Worm (Caenorhabditis elegans) whole organism, L4 larva: ENCODE measurements around the gene clec-183.

Experiments
- D1046.2 ChIP-seq: fragments of 200-800 bp; sonication (Bioruptor generic); IDR thresholded peaks from 2 replicates; pipeline ENCODE4 v1.3.6; 2022; ENCODE audit warnings: missing genetic modification characterization, missing compliant biosample characterization
- F26F4.8 ChIP-seq: fragments of 200-800 bp; sonication (Bioruptor generic); conservative IDR thresholded peaks from 2 replicates; pipeline ENCODE4 v1.3.6; 2022; ENCODE audit warnings: missing genetic modification characterization, missing compliant biosample characterization
- F44E2.7 ChIP-seq: fragments of 200-800 bp; sonication (Bioruptor generic); IDR thresholded peaks from 2 replicates; pipeline ENCODE4 v2.1.2; 2022; ENCODE audit warnings: missing genetic modification characterization, missing compliant biosample characterization
- F49E8.2 ChIP-seq: sonication (generic microtip); optimal IDR thresholded peaks from 2 replicates; lab custom pipeline; 2016; ENCODE audit warnings: missing compliant biosample characterization, mild to moderate bottlenecking, missing genetic modification characterization, borderline replicate concordance
- Y48G9A.11 ChIP-seq: fragments of 200-800 bp; sonication (Bioruptor generic); IDR thresholded peaks from 2 replicates; pipeline ENCODE4 v1.3.6; 2022; ENCODE audit warnings: missing genetic modification reagents, missing genetic modification characterization, missing compliant biosample characterization
- aha-1 ChIP-seq: fragments of 150-350 bp; peaks from one replicate; lab custom pipeline; 2014; ENCODE audit warnings: missing biosample characterization, missing genetic modification characterization
- ceh-44 ChIP-seq: fragments of 200-800 bp; sonication (Bioruptor generic); IDR thresholded peaks from 2 replicates; pipeline ENCODE4 v1.3.6; 2022; ENCODE audit warnings: missing genetic modification reagents, missing genetic modification characterization, missing compliant biosample characterization
- ceh-82 ChIP-seq: sonication (generic microtip); optimal IDR thresholded peaks from 2 replicates; lab custom pipeline; 2017; ENCODE audit warnings: missing biosample characterization, missing genetic modification characterization
- ces-1 ChIP-seq: fragments of 150-350 bp; sonication (generic microtip); optimal IDR thresholded peaks from 4 replicates; lab custom pipeline; 2014; ENCODE audit warnings: missing biosample characterization, missing genetic modification reagents, missing genetic modification characterization
- daf-12 ChIP-seq: fragments of 150-350 bp; optimal IDR thresholded peaks from 2 replicates; lab custom pipeline; 2014; ENCODE audit warnings: missing biosample characterization, missing genetic modification reagents, missing genetic modification characterization
- daf-8 ChIP-seq: fragments of 200-800 bp; sonication (Bioruptor generic); IDR thresholded peaks from 2 replicates; pipeline ENCODE4 v1.3.6; 2022; ENCODE audit warnings: missing genetic modification characterization, missing compliant biosample characterization
- dmd-6 ChIP-seq: fragments of 200-800 bp; sonication (Bioruptor generic); IDR thresholded peaks from 2 replicates; pipeline ENCODE4 v1.3.6; 2022; ENCODE audit warnings: missing genetic modification reagents, missing genetic modification characterization, missing compliant biosample characterization
- dpl-1 ChIP-seq: fragments of 150-350 bp; optimal IDR thresholded peaks from 2 replicates; lab custom pipeline; 2014; ENCODE audit warnings: missing biosample characterization, missing genetic modification reagents, missing genetic modification characterization
- fkh-10 ChIP-seq: fragments of 150-350 bp; optimal IDR thresholded peaks from 2 replicates; lab custom pipeline; 2014; ENCODE audit warnings: missing biosample characterization, missing genetic modification reagents, missing genetic modification characterization
- gei-8 ChIP-seq: fragments of 200-800 bp; sonication (Bioruptor generic); optimal IDR thresholded peaks from 2 replicates; lab custom pipeline; 2018; ENCODE audit warnings: mild to moderate bottlenecking, missing genetic modification characterization, missing compliant biosample characterization
- hif-1 ChIP-seq, 2 experiments: sonication (generic microtip); optimal IDR thresholded peaks; 2 replicates each; lab custom pipeline; 2016 to 2017; ENCODE audit warnings: missing compliant biosample characterization in 2 of 2, missing genetic modification characterization in 2 of 2, missing genetic modification reagents in 2 of 2, missing genotype in 2 of 2, mild to moderate bottlenecking in 1 of 2
- hlh-11 ChIP-seq: fragments of 200-800 bp; sonication (Bioruptor generic); optimal IDR thresholded peaks from 2 replicates; lab custom pipeline; 2018; ENCODE audit warnings: mild to moderate bottlenecking, missing genetic modification characterization, missing compliant biosample characterization
- hmg-1.1 ChIP-seq: fragments of 200-800 bp; sonication (Bioruptor generic); IDR thresholded peaks from 2 replicates; pipeline ENCODE4 v1.3.6; 2022; ENCODE audit warnings: missing genetic modification reagents, missing genetic modification characterization, missing compliant biosample characterization
- jun-1 ChIP-seq: fragments of 150-350 bp; optimal IDR thresholded peaks from 2 replicates; lab custom pipeline; 2014; ENCODE audit warnings: missing biosample characterization, missing genetic modification reagents, missing genetic modification characterization
- lim-7 ChIP-seq: fragments of 200-800 bp; sonication (Bioruptor generic); IDR thresholded peaks from 2 replicates; pipeline ENCODE4 v1.3.6; 2022; ENCODE audit warnings: missing genetic modification characterization, missing compliant biosample characterization
- lin-13 ChIP-seq: fragments of 150-350 bp; optimal IDR thresholded peaks from 2 replicates; lab custom pipeline; 2014; ENCODE audit warnings: missing biosample characterization, missing genetic modification reagents, missing genetic modification characterization
- lin-29 ChIP-seq: fragments of 200-800 bp; sonication (Bioruptor generic); IDR thresholded peaks from 2 replicates; pipeline ENCODE4 v1.3.6; 2022; ENCODE audit warnings: missing genetic modification reagents, missing genetic modification characterization, missing compliant biosample characterization
- lin-39 ChIP-seq: fragments of 150-350 bp; optimal IDR thresholded peaks from 2 replicates; lab custom pipeline; 2014; ENCODE audit warnings: missing biosample characterization, missing genetic modification reagents, missing genetic modification characterization
- lir-3 ChIP-seq: sonication (generic microtip); optimal IDR thresholded peaks from 2 replicates; lab custom pipeline; 2016; ENCODE audit warnings: mild to moderate bottlenecking, missing genetic modification characterization, missing compliant biosample characterization
- lsy-2 ChIP-seq, 2 experiments: fragments of 150-350 bp in 1 of 2; sonication (generic microtip) in 1 of 2; optimal IDR thresholded peaks; 2 replicates each; lab custom pipeline; 2014 to 2017; ENCODE audit warnings: missing biosample characterization in 2 of 2, missing genetic modification characterization in 2 of 2
- madf-5 ChIP-seq, 2 experiments: fragments of 200-800 bp; sonication (Bioruptor generic); IDR thresholded peaks; 2 replicates each; pipeline ENCODE4 v1.3.6; 2022; ENCODE audit warnings: missing compliant biosample characterization in 2 of 2, missing genetic modification characterization in 2 of 2
- mdt-29 ChIP-seq: fragments of 200-800 bp; sonication (Bioruptor generic); IDR thresholded peaks from 2 replicates; pipeline ENCODE4 v1.3.6; 2022; ENCODE audit warnings: missing genetic modification reagents, missing genetic modification characterization, missing compliant biosample characterization
- mes-2 ChIP-seq: sonication (generic microtip); optimal IDR thresholded peaks from 2 replicates; lab custom pipeline; 2016; ENCODE audit warnings: missing genotype, mild to moderate bottlenecking, missing genetic modification characterization, missing compliant biosample characterization; ENCODE audit not compliant: poor library complexity, severe bottlenecking
- mxl-2 ChIP-seq: fragments of 200-800 bp; sonication (Bioruptor generic); conservative IDR thresholded peaks from 2 replicates; pipeline ENCODE4 v1.3.6; 2022; ENCODE audit warnings: missing genetic modification reagents, missing genetic modification characterization, missing compliant biosample characterization
- nhr-102 ChIP-seq: sonication (generic microtip); optimal IDR thresholded peaks from 2 replicates; lab custom pipeline; 2016; ENCODE audit warnings: mild to moderate bottlenecking, missing genetic modification characterization, moderate library complexity, missing compliant biosample characterization
- nhr-11 ChIP-seq: fragments of 150-350 bp; optimal IDR thresholded peaks from 2 replicates; lab custom pipeline; 2014; ENCODE audit warnings: missing biosample characterization, missing genetic modification characterization
- nhr-77 ChIP-seq: fragments of 150-350 bp; optimal IDR thresholded peaks from 2 replicates; lab custom pipeline; 2014; ENCODE audit warnings: missing biosample characterization, missing genetic modification characterization
- sdz-12 ChIP-seq: fragments of 200-800 bp; sonication (Bioruptor generic); optimal IDR thresholded peaks from 2 replicates; lab custom pipeline; 2018; ENCODE audit warnings: mild to moderate bottlenecking, missing genetic modification characterization, missing compliant biosample characterization
- snpc-1.2 ChIP-seq: fragments of 200-800 bp; sonication (Bioruptor generic); IDR thresholded peaks from 2 replicates; pipeline ENCODE4 v1.3.6; 2022; ENCODE audit warnings: missing genetic modification reagents, missing genetic modification characterization, missing compliant biosample characterization
- spr-1 ChIP-seq: sonication (generic microtip); optimal IDR thresholded peaks from 2 replicates; lab custom pipeline; 2016; ENCODE audit warnings: mild to moderate bottlenecking, missing genetic modification characterization, missing compliant biosample characterization
- tag-97 ChIP-seq: fragments of 200-800 bp; sonication (Bioruptor generic); IDR thresholded peaks from 2 replicates; pipeline ENCODE4 v1.3.6; 2022; ENCODE audit warnings: missing genetic modification characterization, missing compliant biosample characterization
- tra-1 ChIP-seq: fragments of 200-800 bp; sonication (Bioruptor generic); IDR thresholded peaks from 2 replicates; pipeline ENCODE4 v1.3.6; 2022; ENCODE audit warnings: missing genetic modification reagents, missing genetic modification characterization, missing compliant biosample characterization
- unc-130 ChIP-seq: sonication (generic microtip); optimal IDR thresholded peaks from 2 replicates; lab custom pipeline; 2016; ENCODE audit warnings: missing genetic modification reagents, missing genetic modification characterization, missing compliant biosample characterization
- zfp-3 ChIP-seq: fragments of 200-800 bp; sonication (Bioruptor generic); conservative IDR thresholded peaks from 2 replicates; pipeline ENCODE4 v1.3.6; 2022; ENCODE audit warnings: missing genetic modification reagents, missing genetic modification characterization, missing compliant biosample characterization
- ztf-11 ChIP-seq: fragments of 150-350 bp; optimal IDR thresholded peaks from 2 replicates; lab custom pipeline; 2014; ENCODE audit warnings: missing biosample characterization, missing genetic modification characterization
- ztf-7 ChIP-seq: fragments of 150-350 bp; optimal IDR thresholded peaks from 2 replicates; lab custom pipeline; 2014; ENCODE audit warnings: missing biosample characterization, missing genetic modification characterization

The clec-183 gene

DNA sequence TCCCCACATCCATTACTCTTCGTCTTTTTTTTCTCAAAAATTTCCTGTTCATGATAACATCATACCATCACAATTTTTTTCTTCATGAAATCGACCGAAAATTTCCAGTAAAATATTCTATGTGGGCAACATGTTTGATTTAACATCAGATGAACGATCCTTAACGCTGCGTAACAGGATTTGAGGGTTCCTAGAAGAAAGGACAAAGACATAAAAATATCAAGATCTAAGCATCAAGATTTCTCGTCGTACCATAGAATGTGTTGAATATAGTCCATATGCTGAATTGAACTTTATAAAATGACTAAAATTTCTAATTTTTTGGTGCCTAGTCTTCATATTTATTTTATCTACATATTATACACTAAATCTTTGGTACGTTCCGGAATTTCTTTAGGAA is 27.7 kb upstream of the clec-183 start, which contains the start of gene F49C12.3:
Gene F49C12.3 (plus strand): TSS at position 301 of the 400 bp plus-strand sequence.
- TF ChIP-seq Y48G9A.11 (GFP tag; lab: Robert Waterston, UW) (no peak), lin-29 (GFP tag; lab: Robert Waterston, UW) (no peak), hlh-11 (tag; lab: Kevin White, UChicago) (no peak), hmg-1.1 (GFP tag; lab: Robert Waterston, UW) (no peak), snpc-1.2 (GFP tag; lab: Robert Waterston, UW) (no peak), jun-1 (tag; lab: Kevin White, UChicago) (no peak), hif-1 (tag; optimal IDR thresholded peaks at IDR 0.05; lab: Kevin White, UChicago) (no peak), nhr-102 (tag; lab: Kevin White, UChicago) (no peak), spr-1 (tag; lab: Kevin White, UChicago) (no peak), ztf-7 (no peak), daf-8 (GFP tag; lab: Robert Waterston, UW) (no peak), mes-2 (tag; lab: Kevin White, UChicago) (no peak), nhr-77 (no peak), lim-7 (no peak), gei-8 (GFP tag; lab: Kevin White, UChicago) (no peak), tag-97 (GFP tag; lab: Robert Waterston, UW) (no peak), dpl-1 (no peak), mdt-29 (GFP tag; lab: Robert Waterston, UW) (no peak)

DNA sequence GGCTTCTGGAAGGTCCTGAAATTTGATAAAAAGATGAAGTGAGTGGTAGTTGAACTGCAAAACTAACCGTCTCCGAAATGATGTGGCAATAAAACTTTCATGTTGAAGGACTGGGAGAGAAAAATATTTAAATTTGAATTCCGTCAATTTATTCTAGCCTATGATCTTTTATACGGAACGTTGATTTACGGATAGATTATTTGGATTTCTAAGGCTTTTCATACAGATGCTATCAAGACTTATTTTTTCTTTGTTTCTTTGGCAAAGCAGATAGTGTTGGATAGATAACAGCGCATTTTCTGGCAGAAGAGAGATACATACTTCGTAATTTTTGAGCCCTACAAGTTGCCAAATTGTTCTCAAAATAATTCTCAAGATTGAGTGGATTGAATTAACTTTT is 23.8 kb upstream of the clec-183 start, which contains the start of gene F49C12.4:
Gene F49C12.4 (minus strand): TSS at position 101 of the 400 bp plus-strand sequence.
- TF ChIP-seq D1046.2 (GFP tag; lab: Robert Waterston, UW), result no peak

DNA sequence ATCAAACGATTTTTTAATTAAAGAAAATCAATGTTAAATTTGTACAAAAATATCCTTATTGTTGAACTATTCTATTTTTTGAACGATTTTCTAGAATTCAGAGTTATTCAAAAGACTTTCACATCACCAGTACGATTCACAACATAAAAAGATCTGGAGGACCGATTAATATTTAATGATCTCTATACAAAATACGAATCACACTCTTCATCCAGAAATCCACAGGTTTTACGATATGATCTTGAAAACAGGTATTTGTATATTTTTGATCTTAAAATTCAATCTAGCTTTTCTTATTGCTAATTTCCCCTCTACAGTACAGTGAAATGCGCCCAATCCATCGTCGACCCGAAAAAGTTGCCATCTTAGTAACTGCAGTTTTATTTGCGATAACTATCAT is 23.2 kb upstream of the clec-183 start, which contains the start of gene F49C12.5:
Gene F49C12.5 (plus strand): TSS at position 301 of the 400 bp plus-strand sequence.
- TF ChIP-seq nhr-77 (no peak), ces-1 (no peak), lin-29 (GFP tag; lab: Robert Waterston, UW) (no peak), nhr-102 (tag; lab: Kevin White, UChicago) (no peak), sdz-12 (GFP tag; lab: Kevin White, UChicago) (no peak), D1046.2 (GFP tag; lab: Robert Waterston, UW) (no peak), tra-1 (GFP tag; lab: Robert Waterston, UW) (no peak), lin-13 (GFP tag; lab: Kevin White, UChicago) (no peak), ztf-7 (no peak), lsy-2 (tag; optimal IDR thresholded peaks at IDR 0.05; lab: Kevin White, UChicago) (no peak), daf-12 (no peak), zfp-3 (GFP tag; lab: Robert Waterston, UW) (no peak), ceh-82 (tag; lab: Kevin White, UChicago) (no peak), ztf-11 (tag; lab: Kevin White, UChicago) (no peak), F44E2.7 (GFP tag; lab: Robert Waterston, UW) (no peak)

DNA sequence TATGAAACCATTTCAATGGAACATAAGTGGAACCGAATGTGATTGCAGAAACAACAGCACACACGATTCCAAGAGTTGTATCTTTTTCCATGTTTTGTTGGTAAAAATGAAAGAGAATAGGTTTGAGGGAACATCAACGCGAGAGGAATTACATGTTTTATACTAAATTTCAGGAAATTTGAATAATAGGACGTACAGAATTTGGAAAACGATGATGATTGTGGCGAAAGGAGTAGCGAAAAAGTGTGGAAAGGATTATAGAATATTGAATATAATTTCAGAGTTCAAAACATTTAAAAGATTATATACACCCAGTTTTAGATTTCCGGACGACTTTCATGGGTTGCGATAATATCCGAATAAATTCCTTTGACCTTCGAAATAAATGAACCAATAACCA is 18.8 kb upstream of the clec-183 start, which contains the start of gene F49C12.6:
Gene F49C12.6 (minus strand): TSS at position 101 of the 400 bp plus-strand sequence.
- no peak for TF ChIP-seq mdt-29 (GFP tag; lab: Robert Waterston, UW)
- TF ChIP-seq daf-12, result no peak
- TF ChIP-seq tag-97 (GFP tag; lab: Robert Waterston, UW), result no peak

DNA sequence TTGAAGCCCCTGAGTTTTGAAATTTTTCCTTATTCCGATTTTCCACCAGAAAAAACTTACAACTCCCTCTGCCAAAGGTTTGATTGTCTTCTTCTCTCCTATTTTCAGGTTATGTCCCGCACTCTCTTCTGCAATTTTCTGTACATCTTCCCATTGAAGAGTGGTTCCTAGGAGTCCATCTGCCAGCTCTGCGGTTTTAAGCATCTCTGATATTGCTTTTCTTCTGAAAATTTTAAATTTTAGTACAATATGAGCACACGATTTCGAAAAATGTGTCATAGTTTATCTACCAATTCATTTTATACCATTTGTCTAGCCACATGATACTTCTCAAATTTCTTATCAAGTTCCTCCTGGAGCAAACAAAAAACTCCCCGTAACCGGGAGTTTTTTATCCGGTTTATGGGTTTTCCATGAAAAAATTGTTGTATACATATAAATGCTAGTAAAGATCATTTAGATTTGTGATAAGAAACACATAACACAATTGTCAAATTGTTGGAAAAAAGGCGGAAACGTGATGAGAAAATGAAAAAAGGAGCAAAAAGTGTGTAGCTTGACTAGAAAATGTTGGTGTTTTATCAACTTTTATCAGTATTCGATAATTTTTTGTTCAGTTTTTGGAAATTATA is 16.8 kb upstream of the clec-183 start:
- TF ChIP-seq madf-5 (GFP tag; IDR thresholded peaks at IDR 0.05; lab: Robert Waterston, UW) (no peak), nhr-77 (peak; percentile 74), hmg-1.1 (GFP tag; lab: Robert Waterston, UW) (no peak), lin-39 (no peak), unc-130 (GFP tag; lab: Kevin White, UChicago) (no peak), ceh-44 (GFP tag; lab: Robert Waterston, UW) (no peak), nhr-11 (tag; lab: Kevin White, UChicago) (no peak), hif-1 (tag; optimal IDR thresholded peaks at IDR 0.05; lab: Kevin White, UChicago) (no peak), lir-3 (tag; lab: Kevin White, UChicago) (no peak), fkh-10 (no peak), dmd-6 (no peak; the same call in none of the 2 replicates), F49E8.2 (tag; lab: Kevin White, UChicago) (no peak), nhr-102 (tag; lab: Kevin White, UChicago) (no peak), aha-1 (tag; lab: Kevin White, UChicago) (peak; percentile 91), F26F4.8 (GFP tag; lab: Robert Waterston, UW) (no peak), sdz-12 (GFP tag; lab: Kevin White, UChicago) (no peak), mxl-2 (GFP tag; lab: Robert Waterston, UW) (no peak)
